Worm (Caenorhabditis elegans) whole organism, early embryonic: Measurements from ENCODE around the gene wdr-60.

Experiments used
- ama-1 ChIP-seq: fragments of 150-350 bp; optimal IDR thresholded peaks from 2 replicates; lab custom pipeline; 2014
- hmbx-1 ChIP-seq: sonication (generic microtip); optimal IDR thresholded peaks from 2 replicates; lab custom pipeline; 2016; ENCODE audit warnings: mild to moderate bottlenecking, missing genetic modification characterization, missing compliant biosample characterization
- pes-1 ChIP-seq: fragments of 200-800 bp; sonication (Bioruptor generic); IDR thresholded peaks from 2 replicates; pipeline ENCODE4 v1.3.6; 2022; ENCODE audit warnings: missing genetic modification reagents, missing genetic modification characterization, missing compliant biosample characterization
- scrt-1 ChIP-seq: fragments of 200-800 bp; sonication (Bioruptor generic); IDR thresholded peaks from 2 replicates; pipeline ENCODE4 v1.3.6; 2022; ENCODE audit warnings: missing genetic modification characterization, missing compliant biosample characterization
- sea-1 ChIP-seq: fragments of 200-800 bp; sonication (Bioruptor generic); conservative IDR thresholded peaks from 2 replicates; pipeline ENCODE4 v1.3.6; 2022; ENCODE audit warnings: missing genetic modification characterization, missing compliant biosample characterization
- tra-4 ChIP-seq: sonication (generic microtip); optimal IDR thresholded peaks from 2 replicates; lab custom pipeline; 2017; ENCODE audit warnings: missing genetic modification characterization, missing compliant biosample characterization

ce11 chrIII:5017550-5017949 lies 30.5 kb downstream of the wdr-60 start, which contains the start of gene larp-1:
- TF ChIP-seq sea-1 (no peak), ama-1 (lab: Kevin White, UChicago) (no peak), pes-1 (no peak), tra-4 (tag; lab: Kevin White, UChicago) (no peak), hmbx-1 (tag; lab: Kevin White, UChicago) (no peak), scrt-1 (GFP tag; lab: Robert Waterston, UW) (no peak)
